Worm (Caenorhabditis elegans): ENCODE data around the gene ugt-40.
A peak's percentile ranks its signal among the peaks of the same experiment; 100 is the strongest.

DNA sequence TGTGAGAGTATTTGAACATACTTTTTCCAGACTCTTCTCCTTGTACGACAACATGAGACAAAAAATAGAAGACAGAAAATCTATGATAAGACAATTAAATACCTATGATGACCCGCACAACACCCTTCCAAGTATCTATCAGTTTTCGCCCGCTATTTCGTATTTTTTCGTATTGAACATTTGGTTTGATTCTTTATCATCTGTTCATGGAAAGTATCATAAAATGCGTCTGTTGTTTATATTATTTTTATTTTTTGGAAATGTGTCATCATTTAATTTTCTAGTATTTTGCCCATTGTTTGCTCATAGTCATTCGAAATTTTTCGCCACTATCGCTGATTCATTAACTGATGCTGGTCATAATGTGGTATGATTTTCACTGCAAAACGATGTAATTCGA lies 15.3 kb upstream of the ugt-40 start, which contains the start of gene ugt-39:
- no peak for TF ChIP-seq nhr-28 (tag; optimal IDR thresholded peaks at IDR 0.05)
- no peak for TF ChIP-seq blmp-1 (tag; optimal IDR thresholded peaks at IDR 0.05)
- no peak for TF ChIP-seq efl-1 (optimal IDR thresholded peaks at IDR 0.05)
- no peak for TF ChIP-seq efl-1 (GFP tag; optimal IDR thresholded peaks at IDR 0.05 in 1 of 2)
- no peak for TF ChIP-seq lsy-2 (tag; optimal IDR thresholded peaks at IDR 0.05)
- TF ChIP-seq tbx-2 (tag; optimal IDR thresholded peaks at IDR 0.05): no peak
- peak; percentile 20 for TF ChIP-seq nhr-20 (tag; optimal IDR thresholded peaks at IDR 0.05)
- no peak for TF ChIP-seq lin-35 (GFP tag; optimal IDR thresholded peaks at IDR 0.05)
- no peak for TF ChIP-seq ztf-11 (tag; optimal IDR thresholded peaks at IDR 0.05)
- TF ChIP-seq nhr-11 (tag; optimal IDR thresholded peaks at IDR 0.05): no peak
- peak; percentile 5 for TF ChIP-seq snu-23 (GFP tag; optimal IDR thresholded peaks at IDR 0.05)
- no peak for TF ChIP-seq fos-1 (tag; optimal IDR thresholded peaks at IDR 0.05)

All from whole organism, L1 larva.